Worm (Caenorhabditis elegans) whole organism, L3 larva: ENCODE data around the gene C06C3.4.

ENCODE experiments used
- R02D3.7 ChIP-seq: fragments of 150-350 bp; optimal IDR thresholded peaks from 2 replicates; lab custom pipeline; 2014; ENCODE audit warnings: missing biosample characterization, missing genetic modification characterization
- ama-1 ChIP-seq: fragments of 150-350 bp; optimal IDR thresholded peaks from 2 replicates; lab custom pipeline; 2018
- ceh-16 ChIP-seq: sonication (generic microtip); optimal IDR thresholded peaks from 2 replicates; lab custom pipeline; 2017; ENCODE audit warnings: missing biosample characterization, missing genetic modification characterization
- ceh-28 ChIP-seq: fragments of 150-350 bp; optimal IDR thresholded peaks from 2 replicates; lab custom pipeline; 2014; ENCODE audit warnings: missing biosample characterization, missing genetic modification reagents, missing genetic modification characterization
- ceh-9 ChIP-seq: sonication (generic microtip); optimal IDR thresholded peaks from 2 replicates; lab custom pipeline; 2018; ENCODE audit warnings: missing biosample characterization, missing genetic modification characterization
- daf-12 ChIP-seq: fragments of 150-350 bp; optimal IDR thresholded peaks from 2 replicates; lab custom pipeline; 2014; ENCODE audit warnings: missing biosample characterization, missing genetic modification reagents, missing genetic modification characterization
- egl-5 ChIP-seq: fragments of 150-350 bp; optimal IDR thresholded peaks from 2 replicates; lab custom pipeline; 2017; ENCODE audit warnings: missing biosample characterization, missing genetic modification reagents, missing genetic modification characterization, inconsistent platforms
- elt-1 ChIP-seq: fragments of 150-350 bp; optimal IDR thresholded peaks from 2 replicates; lab custom pipeline; 2014; ENCODE audit warnings: missing biosample characterization, missing genetic modification characterization
- elt-2 ChIP-seq: sonication (generic microtip); optimal IDR thresholded peaks from 2 replicates; lab custom pipeline; 2016; ENCODE audit warnings: missing genetic modification reagents, mild to moderate bottlenecking, missing genetic modification characterization, missing compliant biosample characterization
- elt-3 ChIP-seq, 3 experiments: fragments of 150-350 bp in 1 of 3; sonication (generic microtip) in 2 of 3; optimal IDR thresholded peaks; 2 replicates in 2 of 3; 4 replicates in 1 of 3; lab custom pipeline; 2014 to 2017; ENCODE audit warnings: missing biosample characterization in 3 of 3, missing genetic modification characterization in 3 of 3
- fkh-10 ChIP-seq: sonication (generic microtip); optimal IDR thresholded peaks from 2 replicates; lab custom pipeline; 2017; ENCODE audit warnings: missing biosample characterization, missing genetic modification reagents, missing genetic modification characterization
- fos-1 ChIP-seq: fragments of 150-350 bp; optimal IDR thresholded peaks from 2 replicates; lab custom pipeline; 2014; ENCODE audit warnings: missing biosample characterization, missing genetic modification characterization
- hmg-11 ChIP-seq: sonication (generic microtip); optimal IDR thresholded peaks from 2 replicates; lab custom pipeline; 2016; ENCODE audit warnings: missing genetic modification characterization, missing compliant biosample characterization
- lin-15B ChIP-seq: fragments of 150-350 bp; optimal IDR thresholded peaks from 2 replicates; lab custom pipeline; 2014; ENCODE audit warnings: missing biosample characterization, missing genetic modification characterization
- lin-39 ChIP-seq: fragments of 150-350 bp; optimal IDR thresholded peaks from 2 replicates; lab custom pipeline; 2018; ENCODE audit warnings: missing biosample characterization, missing genetic modification reagents, missing genetic modification characterization
- lsy-12 ChIP-seq: sonication (generic microtip); optimal IDR thresholded peaks from 2 replicates; lab custom pipeline; 2016; ENCODE audit warnings: mild to moderate bottlenecking, missing genetic modification characterization, missing compliant biosample characterization
- mdl-1 ChIP-seq: fragments of 150-350 bp; optimal IDR thresholded peaks from 2 replicates; lab custom pipeline; 2014; ENCODE audit warnings: missing biosample characterization, missing genetic modification characterization
- mml-1 ChIP-seq: fragments of 150-350 bp; sonication (generic microtip); optimal IDR thresholded peaks from 3 replicates; lab custom pipeline; 2014; ENCODE audit warnings: missing biosample characterization, missing genetic modification characterization
- nfya-1 ChIP-seq: sonication (generic microtip); optimal IDR thresholded peaks from 2 replicates; lab custom pipeline; 2017; ENCODE audit warnings: missing genetic modification characterization, mild to moderate bottlenecking, missing compliant biosample characterization, antibody characterized with exemption, moderate library complexity; ENCODE audit not compliant: insufficient read depth
- nhr-23 ChIP-seq: fragments of 150-350 bp; optimal IDR thresholded peaks from 2 replicates; lab custom pipeline; 2014; ENCODE audit warnings: missing biosample characterization, missing genetic modification reagents, missing genetic modification characterization
- nhr-237 ChIP-seq: fragments of 150-350 bp; optimal IDR thresholded peaks from 2 replicates; lab custom pipeline; 2014; ENCODE audit warnings: missing biosample characterization, missing genetic modification characterization
- nhr-25 ChIP-seq: sonication (generic microtip); optimal IDR thresholded peaks from 2 replicates; lab custom pipeline; 2017; ENCODE audit warnings: missing biosample characterization, missing genetic modification characterization
- nhr-28 ChIP-seq: fragments of 150-350 bp; optimal IDR thresholded peaks from 2 replicates; lab custom pipeline; 2014; ENCODE audit warnings: missing biosample characterization, missing genetic modification characterization
- nhr-43 ChIP-seq: sonication (generic microtip); optimal IDR thresholded peaks from 2 replicates; lab custom pipeline; 2016; ENCODE audit warnings: mild to moderate bottlenecking, missing genetic modification characterization, missing compliant biosample characterization; ENCODE audit not compliant: poor library complexity, severe bottlenecking
- nhr-67 ChIP-seq: fragments of 150-350 bp; optimal IDR thresholded peaks from 2 replicates; lab custom pipeline; 2014; ENCODE audit warnings: missing biosample characterization, missing genetic modification characterization
- nhr-76 ChIP-seq: fragments of 150-350 bp; sonication (generic microtip); optimal IDR thresholded peaks from 5 replicates; lab custom pipeline; 2014; ENCODE audit warnings: missing biosample characterization, missing genetic modification characterization
- pha-4 ChIP-seq: fragments of 150-350 bp; optimal IDR thresholded peaks from 2 replicates; lab custom pipeline; 2014; ENCODE audit warnings: missing biosample characterization, missing genetic modification reagents, missing genetic modification characterization
- pqm-1 ChIP-seq: fragments of 150-350 bp; optimal IDR thresholded peaks from 2 replicates; lab custom pipeline; 2017; ENCODE audit warnings: missing biosample characterization, missing genetic modification characterization, inconsistent platforms
- sea-2 ChIP-seq: fragments of 150-350 bp; sonication (generic microtip); optimal IDR thresholded peaks from 4 replicates; lab custom pipeline; 2014; ENCODE audit warnings: missing biosample characterization, missing genetic modification reagents, missing genetic modification characterization
- skn-1 ChIP-seq: fragments of 150-350 bp; optimal IDR thresholded peaks from 2 replicates; lab custom pipeline; 2014; ENCODE audit warnings: missing biosample characterization, missing genetic modification characterization
- snpc-4 ChIP-seq: fragments of 150-350 bp; optimal IDR thresholded peaks from 2 replicates; lab custom pipeline; 2014; ENCODE audit warnings: missing biosample characterization, missing genetic modification characterization
- tbx-2 ChIP-seq: sonication (generic microtip); optimal IDR thresholded peaks from 2 replicates; lab custom pipeline; 2016; ENCODE audit warnings: mild to moderate bottlenecking, missing genetic modification characterization, missing compliant biosample characterization

The C06C3.4 gene

DNA sequence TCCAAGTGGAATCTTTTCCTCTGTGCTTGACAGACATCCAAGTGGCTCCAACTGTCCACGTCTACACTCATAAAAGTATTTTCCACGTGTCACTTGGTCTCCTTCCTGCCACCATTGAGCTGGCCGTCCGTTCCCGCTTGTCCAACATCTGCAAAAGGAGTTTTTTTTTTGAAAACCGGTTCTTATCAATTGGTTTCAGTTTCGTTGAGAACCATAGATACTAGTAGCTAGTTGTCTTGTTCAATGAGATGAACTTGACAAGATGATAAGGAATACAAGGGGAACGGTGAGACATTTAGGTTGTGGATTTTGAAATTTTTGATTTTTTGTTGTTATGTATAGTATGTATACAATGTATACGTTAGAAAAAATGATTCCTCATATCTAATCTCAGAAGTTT is 27.3 kb upstream of the C06C3.4 start:
- TF ChIP-seq nhr-28 (tag; lab: Kevin White, UChicago), result no peak
- no peak for TF ChIP-seq nhr-67 (tag; lab: Kevin White, UChicago)
- no peak for TF ChIP-seq nhr-237 (tag; lab: Kevin White, UChicago)
- TF ChIP-seq ama-1 (lab: Kevin White, UChicago), result no peak

- TF ChIP-seq ama-1 (lab: Kevin White, UChicago) (no peak), nhr-25 (tag; lab: Kevin White, UChicago) (no peak), nhr-23 (tag; lab: Kevin White, UChicago) (no peak), elt-3 (tag; optimal IDR thresholded peaks at IDR 0.05; lab: Kevin White, UChicago) (no peak), daf-12 (tag; lab: Kevin White, UChicago) (no peak), R02D3.7 (tag; lab: Kevin White, UChicago) (no peak), lin-39 (tag; lab: Kevin White, UChicago) (no peak), mml-1 (no peak), elt-1 (tag; lab: Kevin White, UChicago) (no peak), hmg-11 (no peak), nhr-43 (no peak), nhr-67 (tag; lab: Kevin White, UChicago) (no peak), lsy-12 (tag; lab: Kevin White, UChicago) (no peak), ceh-9 (no peak), nfya-1 (tag; lab: Kevin White, UChicago) (no peak)
These were observed 26.6 kb upstream of the C06C3.4 start, which contains the start of gene F42A8.1 for ce11 chrII:9346490-9346889. TSS of gene F42A8.1 (minus strand) at chrII:9346590.

- TF ChIP-seq fos-1 (tag; lab: Kevin White, UChicago), result no peak
- TF ChIP-seq nhr-76 (tag; lab: Kevin White, UChicago), result no peak
- TF ChIP-seq ama-1 (lab: Kevin White, UChicago), result no peak
- TF ChIP-seq sea-2 (GFP tag; lab: Kevin White, UChicago), result no peak
These were observed 25.6 kb upstream of the C06C3.4 start for ce11 chrII:9347444-9347843.

- TF ChIP-seq R02D3.7 (tag; lab: Kevin White, UChicago) (peak; percentile 75), elt-2 (peak; percentile 9), hmg-11 (peak; percentile 24), pha-4 (tag; lab: Kevin White, UChicago) (peak; percentile 79), nhr-25 (tag; lab: Kevin White, UChicago) (no peak), pqm-1 (tag; lab: Kevin White, UChicago) (no peak), nfya-1 (tag; lab: Kevin White, UChicago) (peak; percentile 3), fkh-10 (GFP tag; lab: Kevin White, UChicago) (no peak), ceh-16 (tag; lab: Kevin White, UChicago) (no peak)
These were observed 20.4 kb upstream of the C06C3.4 start, which contains the start of the genes sdhb-1 and cup-15 for ce11 chrII:9352669-9353068. TSS of gene sdhb-1 (minus strand) at chrII:9352731. TSS of gene cup-15 (plus strand) at chrII:9353000.

ce11 chrII:9356723-9357122 is 16.4 kb upstream of the C06C3.4 start:
- peak; percentile 3 for TF ChIP-seq tbx-2 (tag; lab: Kevin White, UChicago)
- no peak for TF ChIP-seq fos-1 (tag; lab: Kevin White, UChicago)
- TF ChIP-seq pha-4 (tag; lab: Kevin White, UChicago), result peak; percentile 32
- peak; percentile 63 for TF ChIP-seq lin-39 (tag; lab: Kevin White, UChicago)
- TF ChIP-seq nfya-1 (tag; lab: Kevin White, UChicago), result peak; percentile 70
- TF ChIP-seq nhr-76 (tag; lab: Kevin White, UChicago), result no peak
- TF ChIP-seq hmg-11, result peak; percentile 74
- peak; percentile 8 for TF ChIP-seq lsy-12 (tag; lab: Kevin White, UChicago)
- TF ChIP-seq nhr-25 (tag; lab: Kevin White, UChicago), result no peak
- TF ChIP-seq nhr-43, result peak; percentile 58
- TF ChIP-seq skn-1, result no peak
- TF ChIP-seq lin-15B (tag; lab: Kevin White, UChicago), result peak; percentile 27
- peak; percentile 64 for TF ChIP-seq snpc-4 (tag; lab: Kevin White, UChicago)
- peak; percentile 77 for TF ChIP-seq nhr-23 (tag; lab: Kevin White, UChicago)
- TF ChIP-seq egl-5 (tag; lab: Kevin White, UChicago), result peak; percentile 66
- TF ChIP-seq mdl-1 (tag; lab: Kevin White, UChicago), result peak; percentile 6
- TF ChIP-seq elt-2, result peak; percentile 16
- peak; percentile 43 for TF ChIP-seq ceh-28 (tag; lab: Kevin White, UChicago)
- TF ChIP-seq R02D3.7 (tag; lab: Kevin White, UChicago), result peak; percentile 27
